Worm (Caenorhabditis elegans): ENCODE data around the gene R144.10.

Gene R144.10

DNA sequence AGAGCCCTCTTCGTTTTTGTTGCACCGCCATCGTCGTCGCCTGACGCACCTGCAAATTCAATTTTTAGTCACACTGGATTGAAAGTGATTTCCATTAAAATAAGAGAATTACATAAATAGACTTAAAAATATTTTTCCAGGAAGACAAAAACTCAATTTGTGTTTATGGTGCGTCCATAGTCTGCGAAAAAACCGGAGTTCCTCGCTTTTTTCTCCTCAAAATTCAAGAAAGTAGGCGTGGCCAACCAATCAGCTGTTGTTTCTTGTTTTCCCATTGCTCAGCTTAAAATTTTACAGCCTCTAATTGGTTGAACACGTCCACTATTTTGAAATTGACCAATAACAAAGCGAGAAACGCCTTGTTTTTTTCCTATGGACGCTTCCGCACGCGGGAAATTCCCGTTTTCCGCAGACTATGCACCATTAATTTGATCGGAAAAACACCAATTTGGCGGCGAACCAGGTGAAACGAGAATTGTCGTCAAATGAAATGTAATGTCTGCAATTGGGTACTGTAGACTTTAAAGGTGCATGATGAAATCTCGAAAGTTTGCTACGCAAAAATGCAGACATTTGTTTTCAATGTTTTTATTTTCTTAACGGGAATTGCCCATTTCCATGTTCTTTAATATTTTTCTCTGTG is 17.6 kb downstream of the R144.10 start, which contains the start of gene C27F2.7 (continued):
- no peak for TF ChIP-seq ztf-3 (GFP tag; optimal IDR thresholded peaks at IDR 0.05)
- TF ChIP-seq Y53G8AR.9 (GFP tag; conservative IDR thresholded peaks at IDR 0.05): 0 out of 2 replicates have a peak, but pooled peaks have one; percentile 57
- peak; percentile 29 for TF ChIP-seq hrde-1 (tag; optimal IDR thresholded peaks at IDR 0.05; ENCODE audit: borderline replicate concordance)
- TF ChIP-seq atf-7 (tag; optimal IDR thresholded peaks at IDR 0.05): no peak
- TF ChIP-seq fkh-3 (tag; optimal IDR thresholded peaks at IDR 0.05): no peak
- TF ChIP-seq ztf-6 (GFP tag; IDR thresholded peaks at IDR 0.05): no peak
- no peak for TF ChIP-seq F39B2.1 (GFP tag; IDR thresholded peaks at IDR 0.05)
- no peak for TF ChIP-seq K12H6.12 (tag; optimal IDR thresholded peaks at IDR 0.05)
- TF ChIP-seq nfyb-1 (GFP tag; IDR thresholded peaks at IDR 0.05): peak; percentile 95
- TF ChIP-seq hmg-1.2 (GFP tag; IDR thresholded peaks at IDR 0.05): peak; percentile 48
- no peak for TF ChIP-seq lag-1 (GFP tag; IDR thresholded peaks at IDR 0.05)
- TF ChIP-seq ccch-3 (GFP tag; optimal IDR thresholded peaks at IDR 0.05): no peak
- no peak for TF ChIP-seq egrh-3 (GFP tag; IDR thresholded peaks at IDR 0.05)
- peak; percentile 67 for TF ChIP-seq athp-1 (tag; optimal IDR thresholded peaks at IDR 0.05)
- TF ChIP-seq Y53F4B.3 (GFP tag; IDR thresholded peaks at IDR 0.05): no peak
- no peak for TF ChIP-seq F57C9.4 (tag; optimal IDR thresholded peaks at IDR 0.05)
- no peak for TF ChIP-seq snpc-1.1 (tag; optimal IDR thresholded peaks at IDR 0.05; ENCODE audit: insufficient read depth)
- no peak for TF ChIP-seq ztf-26 (tag; optimal IDR thresholded peaks at IDR 0.05)
- TF ChIP-seq ekl-4 (GFP tag; IDR thresholded peaks at IDR 0.05): peak; percentile 66
- TF ChIP-seq sptf-2 (GFP tag; optimal IDR thresholded peaks at IDR 0.05): no peak
- peak; percentile 60 for TF ChIP-seq tlf-1 (GFP tag; optimal IDR thresholded peaks at IDR 0.05)
- TF ChIP-seq madf-10 (tag; optimal IDR thresholded peaks at IDR 0.05): no peak
- no peak for TF ChIP-seq repo-1 (tag; optimal IDR thresholded peaks at IDR 0.05)
- TF ChIP-seq him-1 (tag; optimal IDR thresholded peaks at IDR 0.05): peak; percentile 28
- no peak for TF ChIP-seq attf-3 (GFP tag; conservative IDR thresholded peaks at IDR 0.05)
- TF ChIP-seq dox-1 (GFP tag; IDR thresholded peaks at IDR 0.05): peak; percentile 84
- no peak for TF ChIP-seq Y56A3A.18 (GFP tag; IDR thresholded peaks at IDR 0.05)
- TF ChIP-seq cebp-2 (GFP tag; IDR thresholded peaks at IDR 0.05): no peak
- TF ChIP-seq bed-2 (GFP tag; IDR thresholded peaks at IDR 0.05): no peak
- TF ChIP-seq mcd-1 (GFP tag; IDR thresholded peaks at IDR 0.05): no peak
- no peak for TF ChIP-seq B0261.1 (tag; optimal IDR thresholded peaks at IDR 0.05)
- TF ChIP-seq ztf-18 (tag; optimal IDR thresholded peaks at IDR 0.05): peak; percentile 46
- no peak for TF ChIP-seq sdz-38 (tag; optimal IDR thresholded peaks at IDR 0.05)
- no peak for TF ChIP-seq sea-2 (GFP tag; IDR thresholded peaks at IDR 0.05)
- TF ChIP-seq lin-54 (GFP tag; optimal IDR thresholded peaks at IDR 0.05): peak; percentile 75
- no peak for TF ChIP-seq ztf-28 (GFP tag; IDR thresholded peaks at IDR 0.05)

DNA sequence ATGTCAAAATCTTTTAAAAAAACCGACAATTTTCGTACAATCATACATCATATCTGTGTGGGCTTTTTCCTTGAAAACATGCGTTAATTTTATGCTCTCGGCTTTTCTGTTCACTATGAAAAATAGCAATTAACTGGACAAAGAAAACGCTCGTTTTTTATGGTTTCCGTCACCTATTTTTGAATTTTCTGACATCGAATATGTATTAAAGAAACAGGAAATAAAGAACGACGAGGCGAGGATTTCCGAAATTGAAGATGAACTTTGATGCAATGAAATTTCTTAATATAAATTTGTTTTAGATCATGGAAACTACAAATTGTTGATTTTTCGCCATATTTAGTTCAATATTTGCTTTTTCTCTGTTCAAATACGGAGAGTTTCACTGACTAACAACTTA is 18.2 kb downstream of the R144.10 start:
- TF ChIP-seq xnd-1 (tag; optimal IDR thresholded peaks at IDR 0.05) (no peak), mes-4 (tag; optimal IDR thresholded peaks at IDR 0.05) (no peak), B0336.3 (GFP tag; IDR thresholded peaks at IDR 0.05) (no peak), unc-130 (GFP tag; optimal IDR thresholded peaks at IDR 0.05) (no peak), bed-2 (GFP tag; IDR thresholded peaks at IDR 0.05) (no peak), rpc-1 (optimal IDR thresholded peaks at IDR 0.05) (no peak), rpc-1 (tag; optimal IDR thresholded peaks at IDR 0.05) (no peak)

All from whole organism, young adult.